Fruit fly (Drosophila melanogaster) whole organism, embryonic: ENCODE measurements around the gene CG1309.

Experiments used
- Adf1 ChIP-seq: fragments of 200-800 bp; sonication (Bioruptor generic); IDR thresholded peaks from 2 replicates; pipeline ENCODE4 v1.3.6; 2022; ENCODE audit warnings: missing biosample characterization, missing genetic modification characterization
- BEAF-32 ChIP-seq: fragments of 200-800 bp; sonication (Bioruptor generic); optimal IDR thresholded peaks from 3 replicates; lab custom pipeline; 2017; ENCODE audit warnings: missing biosample characterization, missing genetic modification characterization, mild to moderate bottlenecking, moderate library complexity, missing genetic modification reagents
- CG10543 ChIP-seq: fragments of 200-800 bp; sonication (Bioruptor generic); optimal IDR thresholded peaks from 3 replicates; lab custom pipeline; 2017; ENCODE audit warnings: missing biosample characterization, mild to moderate bottlenecking, missing genetic modification characterization, moderate library complexity
- CG12104 ChIP-seq: fragments of 200-800 bp; sonication (Bioruptor generic); optimal IDR thresholded peaks from 3 replicates; lab custom pipeline; 2016; ENCODE audit warnings: missing biosample characterization, missing genetic modification characterization
- CG12155 ChIP-seq: fragments of 200-800 bp; sonication (Bioruptor generic); optimal IDR thresholded peaks from 3 replicates; lab custom pipeline; 2016; ENCODE audit warnings: missing biosample characterization, missing genetic modification characterization
- CG12769 ChIP-seq: fragments of 200-800 bp; sonication (Bioruptor generic); optimal IDR thresholded peaks from 2 replicates; lab custom pipeline; 2019; ENCODE audit warnings: missing biosample characterization, mild to moderate bottlenecking, missing genetic modification characterization, moderate library complexity
- CG13894 ChIP-seq: fragments of 200-800 bp; sonication (Bioruptor generic); optimal IDR thresholded peaks from 3 replicates; lab custom pipeline; 2018; ENCODE audit warnings: missing biosample characterization, mild to moderate bottlenecking, missing genetic modification characterization, moderate library complexity
- CG14965 ChIP-seq: fragments of 200-800 bp; sonication (Bioruptor generic); optimal IDR thresholded peaks from 2 replicates; lab custom pipeline; 2016; ENCODE audit warnings: missing biosample characterization, missing genetic modification characterization, borderline replicate concordance
- CG15696 ChIP-seq: fragments of 200-800 bp; sonication (Bioruptor generic); optimal IDR thresholded peaks from 2 replicates; lab custom pipeline; 2019; ENCODE audit warnings: missing biosample characterization, mild to moderate bottlenecking, missing genetic modification characterization, moderate library complexity
- CG1602 ChIP-seq: fragments of 200-800 bp; sonication (Bioruptor generic); optimal IDR thresholded peaks from 3 replicates; lab custom pipeline; 2016; ENCODE audit warnings: missing biosample characterization, missing genetic modification characterization
- CG16779 ChIP-seq: fragments of 200-800 bp; sonication (Bioruptor generic); IDR thresholded peaks from 2 replicates; pipeline ENCODE4 v1.3.6; 2022; ENCODE audit warnings: missing biosample characterization, missing genetic modification characterization
- CG3163 ChIP-seq: fragments of 200-800 bp; sonication (Bioruptor generic); optimal IDR thresholded peaks from 3 replicates; lab custom pipeline; 2016; ENCODE audit warnings: missing biosample characterization, missing genetic modification characterization
- CG33557 ChIP-seq: fragments of 200-800 bp; sonication (Bioruptor generic); optimal IDR thresholded peaks from 2 replicates; lab custom pipeline; 2019; ENCODE audit warnings: missing biosample characterization, mild to moderate bottlenecking, missing genetic modification characterization, moderate library complexity
- CG3407 ChIP-seq: fragments of 200-800 bp; sonication (Bioruptor generic); optimal IDR thresholded peaks from 2 replicates; lab custom pipeline; 2018; ENCODE audit warnings: missing biosample characterization, mild to moderate bottlenecking, missing genetic modification characterization
- CG6813 ChIP-seq: fragments of 200-800 bp; sonication (Bioruptor generic); optimal IDR thresholded peaks from 2 replicates; lab custom pipeline; 2017; ENCODE audit warnings: missing biosample characterization, missing genetic modification characterization, mild to moderate bottlenecking, moderate library complexity, missing genetic modification reagents
- CG7963 ChIP-seq: fragments of 200-800 bp; sonication (Bioruptor generic); IDR thresholded peaks from 3 replicates; pipeline ENCODE4 v1.3.6; 2022; ENCODE audit warnings: missing biosample characterization, missing genetic modification characterization; ENCODE audit not compliant: partially characterized antibody
- CG8281 ChIP-seq: fragments of 200-800 bp; sonication (Bioruptor generic); optimal IDR thresholded peaks from 2 replicates; lab custom pipeline; 2018; ENCODE audit warnings: missing biosample characterization, mild to moderate bottlenecking, missing genetic modification characterization, moderate library complexity
- CG8290 ChIP-seq, 3 experiments: fragments of 200-800 bp; sonication (Bioruptor generic); optimal IDR thresholded peaks; 2 replicates each; lab custom pipeline; 2016 to 2019; ENCODE audit warnings: missing biosample characterization in 3 of 3, missing genetic modification characterization in 3 of 3, mild to moderate bottlenecking in 2 of 3, moderate library complexity in 1 of 3
- CG8478 ChIP-seq: fragments of >200 bp; optimal IDR thresholded peaks from 2 replicates; lab custom pipeline; 2018
- D ChIP-seq, 2 experiments: fragments of 200-800 bp in 1 of 2; fragments of >200 bp in 1 of 2; sonication (Bioruptor generic) in 1 of 2; optimal IDR thresholded peaks; 2 replicates in 1 of 2; 3 replicates in 1 of 2; lab custom pipeline; 2017; ENCODE audit warnings: mild to moderate bottlenecking in 1 of 2, missing biosample characterization in 1 of 2, missing genetic modification characterization in 1 of 2, missing genetic modification reagents in 1 of 2
- Dad ChIP-seq: fragments of 200-800 bp; sonication (Bioruptor generic); optimal IDR thresholded peaks from 3 replicates; lab custom pipeline; 2016; ENCODE audit warnings: missing biosample characterization, missing genetic modification characterization
- Deaf1 ChIP-seq: fragments of 200-800 bp; optimal IDR thresholded peaks from 3 replicates; lab custom pipeline; 2019; ENCODE audit warnings: missing biosample characterization, mild to moderate bottlenecking, missing genetic modification characterization, moderate library complexity
- GATAe ChIP-seq: fragments of 200-800 bp; sonication (Bioruptor generic); conservative IDR thresholded peaks from 2 replicates; pipeline ENCODE4 v1.3.6; 2022; ENCODE audit warnings: missing biosample characterization, missing genetic modification characterization
- HLHmδ ChIP-seq: fragments of 200-800 bp; sonication (Bioruptor generic); optimal IDR thresholded peaks from 2 replicates; lab custom pipeline; 2018; ENCODE audit warnings: missing biosample characterization, mild to moderate bottlenecking, missing genetic modification characterization, moderate library complexity
- Med ChIP-seq: fragments of 200-800 bp; sonication (Bioruptor generic); peaks from one replicate; lab custom pipeline; 2016; ENCODE audit warnings: missing biosample characterization, missing genetic modification characterization, mild to moderate bottlenecking, inconsistent platforms, moderate library complexity
- Nf-YA ChIP-seq: fragments of 200-800 bp; sonication (Bioruptor generic); IDR thresholded peaks from 2 replicates; pipeline ENCODE4 v1.3.6; 2022; ENCODE audit warnings: missing biosample characterization, missing genetic modification characterization
- Nf-YB ChIP-seq: fragments of 200-800 bp; sonication (Bioruptor generic); optimal IDR thresholded peaks from 3 replicates; lab custom pipeline; 2019; ENCODE audit warnings: missing biosample characterization, mild to moderate bottlenecking, missing genetic modification characterization, moderate library complexity
- Nf-YC ChIP-seq: fragments of 200-800 bp; optimal IDR thresholded peaks from 3 replicates; lab custom pipeline; 2019; ENCODE audit warnings: missing biosample characterization, mild to moderate bottlenecking, missing genetic modification characterization, moderate library complexity
- Trl ChIP-seq, 3 experiments: fragments of >200 bp in 2 of 3; fragments of 200-800 bp in 1 of 3; sonication (Bioruptor generic) in 1 of 3; optimal IDR thresholded peaks; 2 replicates in 1 of 3; 3 replicates in 2 of 3; lab custom pipeline; 2016 to 2017; ENCODE audit warnings: missing biosample characterization in 1 of 3, missing genetic modification characterization in 1 of 3
- abd-A ChIP-seq: fragments of 200-800 bp; sonication (Bioruptor generic); optimal IDR thresholded peaks from 3 replicates; lab custom pipeline; 2019; ENCODE audit warnings: missing biosample characterization, mild to moderate bottlenecking, missing genetic modification characterization, moderate library complexity
- cg ChIP-seq: fragments of 200-800 bp; sonication (Bioruptor generic); optimal IDR thresholded peaks from 3 replicates; lab custom pipeline; 2019; ENCODE audit warnings: missing biosample characterization, mild to moderate bottlenecking, missing genetic modification characterization, moderate library complexity
- chinmo ChIP-seq: fragments of 200-800 bp; sonication (Bioruptor generic); IDR thresholded peaks from 4 replicates; pipeline ENCODE4 v1.3.6; 2022; ENCODE audit warnings: missing biosample characterization, missing genetic modification characterization; ENCODE audit not compliant: partially characterized antibody
- crol ChIP-seq: fragments of 200-800 bp; sonication (Bioruptor generic); IDR thresholded peaks from 2 replicates; pipeline ENCODE4 v1.3.6; 2022; ENCODE audit warnings: missing biosample characterization, missing genetic modification characterization
- crp ChIP-seq, 2 experiments: fragments of 200-800 bp; sonication (Bioruptor generic); optimal IDR thresholded peaks; 2 replicates in 1 of 2; 3 replicates in 1 of 2; lab custom pipeline; 2017; ENCODE audit warnings: missing biosample characterization in 2 of 2, missing genetic modification characterization in 2 of 2, mild to moderate bottlenecking in 1 of 2, moderate library complexity in 1 of 2
- fu2 ChIP-seq: fragments of 200-800 bp; sonication (Bioruptor generic); optimal IDR thresholded peaks from 2 replicates; lab custom pipeline; 2016; ENCODE audit warnings: missing biosample characterization, missing genetic modification characterization
- kni ChIP-seq: fragments of 200-800 bp; sonication (Bioruptor generic); optimal IDR thresholded peaks from 3 replicates; lab custom pipeline; 2017; ENCODE audit warnings: mild to moderate bottlenecking, missing biosample characterization, missing genetic modification reagents, missing genetic modification characterization
- onecut ChIP-seq: fragments of 200-800 bp; sonication (Bioruptor generic); IDR thresholded peaks from 2 replicates; pipeline ENCODE4 v1.3.6; 2022; ENCODE audit warnings: missing biosample characterization, missing genetic modification characterization
- scrt ChIP-seq: fragments of 200-800 bp; sonication (Bioruptor generic); optimal IDR thresholded peaks from 2 replicates; lab custom pipeline; 2018; ENCODE audit warnings: missing biosample characterization, mild to moderate bottlenecking, missing genetic modification characterization, moderate library complexity
- tna ChIP-seq: fragments of 200-800 bp; sonication (Bioruptor generic); IDR thresholded peaks from 2 replicates; pipeline ENCODE4 v1.3.6; 2022; ENCODE audit warnings: missing biosample characterization, missing genetic modification characterization; ENCODE audit not compliant: partially characterized antibody
- vvl ChIP-seq: fragments of 200-800 bp; sonication (Bioruptor generic); IDR thresholded peaks from 2 replicates; pipeline ENCODE4 v1.3.6; 2022; ENCODE audit warnings: missing biosample characterization, missing genetic modification characterization
- z ChIP-seq: fragments of 200-800 bp; sonication (Bioruptor generic); IDR thresholded peaks from 3 replicates; pipeline ENCODE4 v1.3.6; 2022; ENCODE audit warnings: missing biosample characterization, missing genetic modification characterization

Gene CG1309

DNA sequence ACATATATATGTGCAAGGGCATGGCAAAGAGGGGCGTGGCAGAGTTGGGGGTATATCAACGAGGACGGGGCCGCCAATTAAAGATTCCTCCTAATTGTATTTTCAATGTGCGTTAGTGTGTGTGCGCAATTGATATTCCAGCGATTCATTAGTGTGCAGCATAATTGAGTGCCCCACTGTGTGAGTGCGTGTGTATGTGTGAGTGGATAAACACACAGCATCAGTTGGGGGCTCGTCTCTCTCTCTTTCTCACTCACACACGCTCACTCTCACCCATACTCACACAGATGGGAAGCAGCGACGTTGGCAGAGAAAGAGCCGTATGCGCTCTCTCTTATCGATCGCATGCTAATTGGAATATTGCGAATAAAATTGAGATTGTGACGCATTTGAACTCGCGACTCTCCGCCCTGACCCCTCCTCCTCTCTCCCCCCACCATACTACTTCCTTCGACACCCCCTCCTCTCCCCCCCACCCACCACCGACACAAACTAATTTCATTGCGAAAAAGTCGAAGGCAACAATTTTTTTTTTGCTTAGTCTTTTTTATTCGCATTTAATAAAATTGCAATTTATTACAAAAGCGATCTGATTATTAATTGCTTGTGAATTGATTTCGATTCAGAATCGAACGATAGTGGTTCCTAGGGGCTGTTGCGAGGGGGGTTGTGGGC lies 25.5 kb upstream of the CG1309 start:
- TF ChIP-seq CG3163 (GFP tag; lab: Kevin White, UChicago) (no peak), Nf-YA (GFP tag; lab: Robert Waterston, UW) (no peak), Med (peak; percentile 54), CG1602 (GFP tag; lab: Kevin White, UChicago) (no peak), crp (GFP tag; optimal IDR thresholded peaks at IDR 0.05; lab: Kevin White, UChicago) (no peak), onecut (peak; percentile 65), vvl (peak; percentile 57), CG6813 (no peak), CG12104 (GFP tag; lab: Kevin White, UChicago) (no peak), chinmo (GFP tag; lab: Robert Waterston, UW) (peak; percentile 83; the same call in 1 of the 4 replicates), CG15696 (tag; lab: Kevin White, UChicago) (no peak), crol (GFP tag; lab: Robert Waterston, UW) (peak; percentile 30; the same call in 1 of the 2 replicates), abd-A (tag; lab: Kevin White, UChicago) (peak; percentile 28), z (peak; percentile 89), cg (GFP tag; lab: Kevin White, UChicago) (peak; percentile 94), CG8290 (GFP tag; optimal IDR thresholded peaks at IDR 0.05; lab: Kevin White, UChicago) (no peak), CG8290 (tag; optimal IDR thresholded peaks at IDR 0.05; lab: Kevin White, UChicago) (peak in 1 of 2 experiments; percentile 10), CG12155 (GFP tag; lab: Kevin White, UChicago) (no peak), CG10543 (GFP tag; lab: Kevin White, UChicago) (peak; percentile 8), Dad (GFP tag; lab: Kevin White, UChicago) (no peak), CG12769 (tag; lab: Kevin White, UChicago) (no peak), Trl (optimal IDR thresholded peaks at IDR 0.05; lab: Kevin White, UChicago) (peak; percentile 54 to 69), Trl (GFP tag; optimal IDR thresholded peaks at IDR 0.05; lab: Kevin White, UChicago) (no peak), Adf1 (GFP tag; lab: Robert Waterston, UW) (peak; percentile 58), kni (peak; percentile 19), CG3407 (GFP tag; lab: Kevin White, UChicago) (no peak), CG8478 (lab: Kevin White, UChicago) (peak; percentile 92), Nf-YB (GFP tag; lab: Kevin White, UChicago) (peak; percentile 61), tna (GFP tag; lab: Robert Waterston, UW) (peak; percentile 30; the same call in 1 of the 2 replicates), CG33557 (no peak), CG14965 (GFP tag; lab: Kevin White, UChicago) (no peak), Nf-YC (peak; percentile 45), HLHmδ (GFP tag; lab: Kevin White, UChicago) (peak; percentile 36), GATAe (GFP tag; lab: Robert Waterston, UW) (no peak), CG7963 (0 out of 3 replicates have a peak, but pooled peaks have one; percentile 18), CG16779 (no peak), D (optimal IDR thresholded peaks at IDR 0.05; lab: Kevin White, UChicago) (peak; percentile 43), D (GFP tag; optimal IDR thresholded peaks at IDR 0.05; lab: Kevin White, UChicago) (no peak)
- TF ChIP-seq, all 482 proteins: peak for 20

DNA sequence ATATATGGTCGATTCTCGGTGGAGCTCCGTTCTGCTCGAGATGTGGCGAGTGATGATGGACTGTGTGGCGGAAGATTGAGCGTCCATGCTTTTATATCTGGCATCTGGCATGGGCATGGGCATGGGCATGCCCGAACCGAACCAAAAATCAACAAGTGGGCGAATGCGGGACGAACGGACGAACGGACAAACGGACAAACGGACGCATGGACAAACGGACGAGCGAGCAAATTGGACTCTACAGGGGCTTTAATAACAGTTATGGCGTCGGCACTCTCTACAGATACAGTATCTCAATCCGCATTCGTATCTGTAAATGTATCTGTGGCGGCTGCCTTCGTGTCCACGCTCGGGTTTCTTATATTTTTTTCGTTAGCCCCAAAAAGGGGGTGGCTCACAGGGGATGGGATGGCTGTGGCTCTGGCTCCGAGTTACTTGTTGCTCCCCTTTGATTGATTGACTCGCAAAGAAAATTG lies 23.1 kb upstream of the CG1309 start, which contains the start of gene ImpL2:
ImpL2 (minus strand) TSS at position 51 of the 476 bp plus-strand sequence.
- no peak for TF ChIP-seq BEAF-32 (GFP tag; lab: Kevin White, UChicago)
- peak; percentile 91 for TF ChIP-seq CG13894 (tag; lab: Kevin White, UChicago)
- TF ChIP-seq Deaf1 = peak; percentile 93
- TF ChIP-seq fu2 (GFP tag; lab: Kevin White, UChicago) = no peak
- peak; percentile 79 for TF ChIP-seq CG8281 (tag; lab: Kevin White, UChicago)
- peak; percentile 36 for TF ChIP-seq Med
- TF ChIP-seq abd-A (tag; lab: Kevin White, UChicago) = peak; percentile 45
- peak; percentile 79 for TF ChIP-seq scrt
